Fruit fly (Drosophila melanogaster) whole organism, pupa: ENCODE results near the gene obst-I.

Experiments used
- CG10348 ChIP-seq: fragments of 200-800 bp; sonication (Bioruptor generic); IDR thresholded peaks from 2 replicates; pipeline ENCODE4 v1.3.6; 2022; ENCODE audit warnings: missing biosample characterization, missing genetic modification characterization
- CG13204 ChIP-seq: fragments of 200-800 bp; sonication (Bioruptor generic); optimal IDR thresholded peaks from 2 replicates; lab custom pipeline; 2018; ENCODE audit warnings: missing biosample characterization, mild to moderate bottlenecking, missing genetic modification characterization, moderate library complexity
- CG14655 ChIP-seq: fragments of 200-800 bp; sonication (Bioruptor generic); optimal IDR thresholded peaks from 3 replicates; lab custom pipeline; 2017; ENCODE audit warnings: mild to moderate bottlenecking, missing biosample characterization, missing genetic modification reagents, missing genetic modification characterization
- CG17806 ChIP-seq: fragments of 200-800 bp; sonication (Bioruptor generic); optimal IDR thresholded peaks from 2 replicates; lab custom pipeline; 2018; ENCODE audit warnings: missing biosample characterization, mild to moderate bottlenecking, missing genetic modification characterization, moderate library complexity
- CG32121 ChIP-seq: fragments of 200-800 bp; sonication (Bioruptor generic); IDR thresholded peaks from 2 replicates; pipeline ENCODE4 v1.3.6; 2022; ENCODE audit warnings: missing biosample characterization, missing genetic modification characterization
- CG4496 ChIP-seq: fragments of 200-800 bp; sonication (Bioruptor generic); IDR thresholded peaks from 3 replicates; pipeline ENCODE4 v1.3.6; 2022; ENCODE audit warnings: missing biosample characterization, missing genetic modification characterization
- CG9948 ChIP-seq: fragments of 200-800 bp; sonication (Bioruptor generic); optimal IDR thresholded peaks from 2 replicates; lab custom pipeline; 2018; ENCODE audit warnings: missing biosample characterization, mild to moderate bottlenecking, missing genetic modification characterization, moderate library complexity
- D1 ChIP-seq: fragments of 200-800 bp; sonication (Bioruptor generic); optimal IDR thresholded peaks from 2 replicates; lab custom pipeline; 2018; ENCODE audit warnings: missing biosample characterization, mild to moderate bottlenecking, missing genetic modification characterization, moderate library complexity
- Ets98B ChIP-seq: fragments of 200-800 bp; sonication (Bioruptor generic); IDR thresholded peaks from 2 replicates; pipeline ENCODE4 v1.3.6; 2022; ENCODE audit warnings: missing biosample characterization, missing genetic modification characterization

DNA sequence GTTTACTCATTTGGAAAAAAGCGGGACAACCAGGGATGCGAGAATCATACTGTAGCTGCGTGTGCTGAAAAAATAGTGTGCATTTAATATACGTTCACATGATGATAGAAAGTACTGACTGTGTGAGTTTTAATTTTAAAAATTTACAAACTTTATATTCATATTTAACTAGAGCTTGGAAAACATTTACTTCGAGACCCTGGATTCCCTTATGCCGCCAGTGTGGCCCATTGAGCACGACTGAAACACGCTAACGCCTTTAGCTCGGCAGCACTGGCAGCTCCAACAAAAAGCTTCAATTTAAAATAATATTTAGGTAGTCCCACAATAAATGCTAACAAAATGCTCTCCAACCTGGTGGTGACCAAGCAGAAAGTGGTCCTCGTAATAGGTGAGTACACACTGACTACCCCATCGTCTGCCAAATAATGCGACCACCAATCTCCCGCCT lies 10.2 kb upstream of the obst-I start, which contains the start of the genes CG1275 and Elp5:
- TF ChIP-seq CG9948 (peak; percentile 99), CG14655 (GFP tag; lab: Kevin White, UChicago) (peak; percentile 97), CG17806 (peak; percentile 97), CG4496 (GFP tag; lab: Robert Waterston, UW) (peak; percentile 100), CG13204 (GFP tag; lab: Kevin White, UChicago) (peak; percentile 95), CG32121 (GFP tag; lab: Robert Waterston, UW) (peak; percentile 99), CG10348 (peak; percentile 98), Ets98B (peak; percentile 100), D1 (tag; lab: Kevin White, UChicago) (no peak)
